ENCODE assay signal across 4 fruit fly cellular contexts in genomic region chr2L:21757264-21758066, dm6.
TF ChIP-seq lines count a peak whose summit lies in the region.

TSS of gene step (minus strand) at chr2L:21757466.
TSS of gene CG1416 (plus strand) at chr2L:21758010.

TF ChIP-seq in whole organism, adult, 20 proteins besides CTCF, POLR2A, EP300 and RAD21 (continued from another document):
- TF ChIP-seq bab1 (GFP tag; optimal IDR thresholded peaks at IDR 0.05; lab: Kevin White, UChicago) (no peak), CG11617 (GFP tag; optimal IDR thresholded peaks at IDR 0.05; lab: Kevin White, UChicago) (no peak)
TF ChIP-seq in whole organism, adult: peak in this region for 6.

TF ChIP-seq in whole organism, embryonic, 481 proteins besides CTCF, POLR2A, EP300 and RAD21 (continued from another document and continues in another):
- TF ChIP-seq grau (tag; optimal IDR thresholded peaks at IDR 0.05; lab: Kevin White, UChicago) (peak; percentile 62), prd (optimal IDR thresholded peaks at IDR 0.05; lab: Kevin White, UChicago) (no peak), prd (GFP tag; IDR thresholded peaks at IDR 0.05; lab: Robert Waterston, UW) (peak; percentile 75), CG1647 (GFP tag; optimal IDR thresholded peaks at IDR 0.05; lab: Kevin White, UChicago) (peak; percentile 15), Nf-YB (GFP tag; optimal IDR thresholded peaks at IDR 0.05; lab: Kevin White, UChicago) (no peak), CG3407 (GFP tag; optimal IDR thresholded peaks at IDR 0.05; lab: Kevin White, UChicago) (no peak), gcm2 (GFP tag; optimal IDR thresholded peaks at IDR 0.05; lab: Kevin White, UChicago) (no peak), klu (GFP tag; IDR thresholded peaks at IDR 0.05; lab: Robert Waterston, UW) (no peak), Chrac-16 (GFP tag; optimal IDR thresholded peaks at IDR 0.05; lab: Kevin White, UChicago) (peak; percentile 48), lbe (GFP tag; optimal IDR thresholded peaks at IDR 0.05; lab: Kevin White, UChicago) (no peak), CG6175 (GFP tag; IDR thresholded peaks at IDR 0.05; lab: Robert Waterston, UW) (no peak), kni (GFP tag; optimal IDR thresholded peaks at IDR 0.05; lab: Kevin White, UChicago) (no peak), ase (GFP tag; IDR thresholded peaks at IDR 0.05; lab: Robert Waterston, UW) (no peak; the same call in 2 of the 3 replicates), CG17829 (tag; optimal IDR thresholded peaks at IDR 0.05; lab: Kevin White, UChicago) (peak; percentile 48), aop (GFP tag; IDR thresholded peaks at IDR 0.05; lab: Robert Waterston, UW) (no peak), CG11723 (GFP tag; optimal IDR thresholded peaks at IDR 0.05; lab: Kevin White, UChicago) (peak; percentile 11), ranshi (GFP tag; IDR thresholded peaks at IDR 0.05; lab: Robert Waterston, UW) (0 out of 2 replicates have a peak, but pooled peaks have one; percentile 61), sisA (GFP tag; IDR thresholded peaks at IDR 0.05; lab: Robert Waterston, UW) (no peak; the same call in 1 of the 2 replicates), CG1603 (tag; optimal IDR thresholded peaks at IDR 0.05; lab: Kevin White, UChicago) (peak; percentile 87), Bgb (GFP tag; IDR thresholded peaks at IDR 0.05; lab: Robert Waterston, UW; ENCODE audit: partially characterized antibody) (peak; percentile 80), shn (GFP tag; optimal IDR thresholded peaks at IDR 0.05; lab: Kevin White, UChicago) (peak; percentile 32), CG10543 (GFP tag; optimal IDR thresholded peaks at IDR 0.05; lab: Kevin White, UChicago) (no peak), Elba2 (GFP tag; optimal IDR thresholded peaks at IDR 0.05; lab: Kevin White, UChicago) (no peak), CG32767 (GFP tag; IDR thresholded peaks at IDR 0.05; lab: Robert Waterston, UW) (0 out of 2 replicates have a peak, but pooled peaks have one; percentile 27), D (optimal IDR thresholded peaks at IDR 0.05; lab: Kevin White, UChicago) (no peak), D (GFP tag; optimal IDR thresholded peaks at IDR 0.05; lab: Kevin White, UChicago) (no peak), emc (GFP tag; optimal IDR thresholded peaks at IDR 0.05; lab: Kevin White, UChicago) (no peak), Eip74EF (GFP tag; optimal IDR thresholded peaks at IDR 0.05; lab: Kevin White, UChicago) (peak in 1 of 2 experiments; percentile 63), CG11093 (GFP tag; IDR thresholded peaks at IDR 0.05; lab: Robert Waterston, UW) (0 out of 3 replicates have a peak, but pooled peaks have one; percentile 65), pho (GFP tag; optimal IDR thresholded peaks at IDR 0.05; lab: Kevin White, UChicago) (peak; percentile 50), Dp (GFP tag; optimal IDR thresholded peaks at IDR 0.05; lab: Kevin White, UChicago) (no peak), z (GFP tag; IDR thresholded peaks at IDR 0.05; lab: Robert Waterston, UW) (no peak), peb (GFP tag; IDR thresholded peaks at IDR 0.05; lab: Robert Waterston, UW) (no peak), CG2889 (GFP tag; IDR thresholded peaks at IDR 0.05; lab: Robert Waterston, UW) (no peak), Rfx (GFP tag; IDR thresholded peaks at IDR 0.05; lab: Robert Waterston, UW) (peak; percentile 85; the same call in 1 of the 2 replicates), Atf-2 (GFP tag; optimal IDR thresholded peaks at IDR 0.05; lab: Kevin White, UChicago) (peak; percentile 32), ftz-f1 (GFP tag; optimal IDR thresholded peaks at IDR 0.05; lab: Kevin White, UChicago) (no peak), CG7556 (GFP tag; optimal IDR thresholded peaks at IDR 0.05; lab: Kevin White, UChicago) (no peak), ssp (GFP tag; IDR thresholded peaks at IDR 0.05; lab: Robert Waterston, UW) (peak; percentile 98), tx (GFP tag; optimal IDR thresholded peaks at IDR 0.05; lab: Kevin White, UChicago) (peak; percentile 21), sens (GFP tag; lab: Kevin White, UChicago) (peak; percentile 84), repo (GFP tag; optimal IDR thresholded peaks at IDR 0.05; lab: Kevin White, UChicago) (peak; percentile 8), esg (GFP tag; conservative IDR thresholded peaks at IDR 0.05; lab: Robert Waterston, UW) (peak; percentile 45; the same call in 1 of the 2 replicates)

TF ChIP-seq in whole organism, prepupa, 60 proteins besides CTCF, POLR2A, EP300 and RAD21 (continued from another document):
- TF ChIP-seq CG16779 (tag; optimal IDR thresholded peaks at IDR 0.05; lab: Kevin White, UChicago) (no peak), salr (GFP tag; optimal IDR thresholded peaks at IDR 0.05; lab: Kevin White, UChicago) (peak; percentile 35 to 69), CG6808 (GFP tag; optimal IDR thresholded peaks at IDR 0.05; lab: Kevin White, UChicago) (no peak), vri (GFP tag; optimal IDR thresholded peaks at IDR 0.05; lab: Kevin White, UChicago) (no peak), CG6163 (GFP tag; IDR thresholded peaks at IDR 0.05; lab: Robert Waterston, UW) (no peak), CG15336 (GFP tag; IDR thresholded peaks at IDR 0.05; lab: Robert Waterston, UW) (peak; percentile 26; the same call in 1 of the 2 replicates), CG8119 (GFP tag; IDR thresholded peaks at IDR 0.05; lab: Robert Waterston, UW) (no peak; the same call in 2 of the 3 replicates), pdm3 (GFP tag; optimal IDR thresholded peaks at IDR 0.05; lab: Kevin White, UChicago) (peak; percentile 56), cyc (GFP tag; optimal IDR thresholded peaks at IDR 0.05; lab: Kevin White, UChicago) (peak; percentile 46), spab (GFP tag; optimal IDR thresholded peaks at IDR 0.05; lab: Kevin White, UChicago) (no peak), CG11294 (GFP tag; IDR thresholded peaks at IDR 0.05; lab: Robert Waterston, UW) (no peak; the same call in 1 of the 2 replicates), Hr38 (GFP tag; optimal IDR thresholded peaks at IDR 0.05; lab: Kevin White, UChicago) (no peak), net (GFP tag; optimal IDR thresholded peaks at IDR 0.05; lab: Kevin White, UChicago) (no peak), Ets96B (tag; optimal IDR thresholded peaks at IDR 0.05; lab: Kevin White, UChicago) (no peak), Hr39 (GFP tag; optimal IDR thresholded peaks at IDR 0.05; lab: Kevin White, UChicago) (peak; percentile 76), OdsH (GFP tag; optimal IDR thresholded peaks at IDR 0.05; lab: Kevin White, UChicago) (peak; percentile 65), CG11902 (GFP tag; optimal IDR thresholded peaks at IDR 0.05; lab: Kevin White, UChicago) (peak; percentile 69), CG3919 (GFP tag; optimal IDR thresholded peaks at IDR 0.05; lab: Kevin White, UChicago) (no peak), topi (GFP tag; optimal IDR thresholded peaks at IDR 0.05; lab: Kevin White, UChicago) (peak; percentile 28), Met (GFP tag; optimal IDR thresholded peaks at IDR 0.05; lab: Kevin White, UChicago) (peak; percentile 59), Sox15 (GFP tag; optimal IDR thresholded peaks at IDR 0.05; lab: Kevin White, UChicago) (peak; percentile 48), CG10669 (GFP tag; optimal IDR thresholded peaks at IDR 0.05; lab: Kevin White, UChicago) (no peak), Sox102F (GFP tag; optimal IDR thresholded peaks at IDR 0.05; lab: Kevin White, UChicago) (peak; percentile 45), CG8632 (GFP tag; optimal IDR thresholded peaks at IDR 0.05; lab: Kevin White, UChicago) (no peak), Blimp-1 (GFP tag; optimal IDR thresholded peaks at IDR 0.05; lab: Kevin White, UChicago) (no peak), lz (GFP tag; optimal IDR thresholded peaks at IDR 0.05; lab: Kevin White, UChicago) (peak; percentile 56), dsx (GFP tag; optimal IDR thresholded peaks at IDR 0.05; lab: Kevin White, UChicago; ENCODE audit: poor library complexity, severe bottlenecking) (no peak), CG11762 (GFP tag; optimal IDR thresholded peaks at IDR 0.05; lab: Kevin White, UChicago; ENCODE audit: insufficient read depth) (no peak), eg (GFP tag; IDR thresholded peaks at IDR 0.05; lab: Robert Waterston, UW) (no peak), CG3032 (tag; optimal IDR thresholded peaks at IDR 0.05; lab: Kevin White, UChicago) (peak; percentile 50), CG8319 (GFP tag; optimal IDR thresholded peaks at IDR 0.05; lab: Kevin White, UChicago) (no peak), CG4318 (GFP tag; optimal IDR thresholded peaks at IDR 0.05; lab: Kevin White, UChicago) (peak; percentile 48), CG7368 (GFP tag; optimal IDR thresholded peaks at IDR 0.05; lab: Kevin White, UChicago) (no peak), CG6854 (GFP tag; optimal IDR thresholded peaks at IDR 0.05; lab: Kevin White, UChicago) (no peak), achi (GFP tag; optimal IDR thresholded peaks at IDR 0.05; lab: Kevin White, UChicago) (peak; percentile 27), CG9139 (GFP tag; optimal IDR thresholded peaks at IDR 0.05; lab: Kevin White, UChicago) (no peak), Hr4 (GFP tag; optimal IDR thresholded peaks at IDR 0.05; lab: Kevin White, UChicago) (peak; percentile 62), ss (GFP tag; optimal IDR thresholded peaks at IDR 0.05; lab: Kevin White, UChicago) (no peak), CG34406 (GFP tag; optimal IDR thresholded peaks at IDR 0.05; lab: Kevin White, UChicago) (peak; percentile 17), Sox14 (GFP tag; optimal IDR thresholded peaks at IDR 0.05; lab: Kevin White, UChicago) (peak; percentile 40), Eip78C (GFP tag; lab: Kevin White, UChicago) (peak; percentile 13), CG6276 (GFP tag; optimal IDR thresholded peaks at IDR 0.05; lab: Kevin White, UChicago) (no peak)

TF ChIP-seq in whole organism, wandering third instar larva, 38 proteins besides CTCF, POLR2A, EP300 and RAD21 (continued from another document):
- TF ChIP-seq N (GFP tag; optimal IDR thresholded peaks at IDR 0.05; lab: Kevin White, UChicago) (peak; percentile 64), GATAd (GFP tag; optimal IDR thresholded peaks at IDR 0.05; lab: Kevin White, UChicago) (peak; percentile 40), Hr78 (GFP tag; optimal IDR thresholded peaks at IDR 0.05; lab: Kevin White, UChicago) (peak; percentile 52)
